Worm (Caenorhabditis elegans): Measurements from ENCODE around the gene Y49F6B.20.

Gene Y49F6B.20

DNA sequence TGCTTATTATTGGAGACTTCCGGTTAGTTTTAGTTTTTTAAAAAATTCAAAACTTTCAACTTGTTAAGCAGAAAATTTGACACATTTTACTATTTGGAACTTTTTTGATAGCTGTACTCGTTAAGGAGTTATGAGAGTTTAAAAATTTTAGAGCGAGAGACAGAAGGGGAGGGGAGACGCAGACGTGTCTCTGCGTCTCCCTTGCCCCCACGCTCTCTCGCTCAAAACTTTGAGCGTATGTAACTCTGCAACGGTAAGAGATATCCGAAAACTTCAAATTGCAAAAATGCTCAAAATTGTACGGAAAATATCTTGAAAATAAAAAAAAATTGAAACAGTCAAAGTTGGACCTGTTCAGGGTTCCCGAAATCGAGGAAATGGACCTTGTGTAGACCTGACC is 45.7 kb upstream of the Y49F6B.20 start:
- TF ChIP-seq lsy-2 (tag; optimal IDR thresholded peaks at IDR 0.05): no peak
- no peak for TF ChIP-seq ceh-82 (tag; optimal IDR thresholded peaks at IDR 0.05)
- TF ChIP-seq sem-4 (tag; optimal IDR thresholded peaks at IDR 0.05): no peak
- no peak for TF ChIP-seq sma-3 (GFP tag; optimal IDR thresholded peaks at IDR 0.05)
- no peak for TF ChIP-seq ZK546.5 (tag; optimal IDR thresholded peaks at IDR 0.05)
- TF ChIP-seq unc-55 (GFP tag; optimal IDR thresholded peaks at IDR 0.05): no peak
- TF ChIP-seq dmd-4 (tag; optimal IDR thresholded peaks at IDR 0.05): no peak
- no peak for TF ChIP-seq unc-39 (tag; optimal IDR thresholded peaks at IDR 0.05)
- TF ChIP-seq ceh-16 (tag; optimal IDR thresholded peaks at IDR 0.05): no peak
- TF ChIP-seq Y55F3AM.14 (GFP tag; optimal IDR thresholded peaks at IDR 0.05): no peak
- TF ChIP-seq nhr-12 (tag; optimal IDR thresholded peaks at IDR 0.05): no peak
- TF ChIP-seq unc-62 (GFP tag; optimal IDR thresholded peaks at IDR 0.05): no peak
- TF ChIP-seq nhr-11 (tag; optimal IDR thresholded peaks at IDR 0.05): no peak
- TF ChIP-seq F13H6.1 (tag; optimal IDR thresholded peaks at IDR 0.05): no peak
- TF ChIP-seq snpc-4 (tag; optimal IDR thresholded peaks at IDR 0.05): no peak
- TF ChIP-seq aly-2 (tag; optimal IDR thresholded peaks at IDR 0.05): no peak
- TF ChIP-seq mab-5 (tag; optimal IDR thresholded peaks at IDR 0.05): no peak
- TF ChIP-seq R02D3.7 (tag; optimal IDR thresholded peaks at IDR 0.05): no peak
- TF ChIP-seq lin-13 (GFP tag; optimal IDR thresholded peaks at IDR 0.05): no peak
- TF ChIP-seq ztf-1 (GFP tag; conservative IDR thresholded peaks at IDR 0.05): no peak

DNA sequence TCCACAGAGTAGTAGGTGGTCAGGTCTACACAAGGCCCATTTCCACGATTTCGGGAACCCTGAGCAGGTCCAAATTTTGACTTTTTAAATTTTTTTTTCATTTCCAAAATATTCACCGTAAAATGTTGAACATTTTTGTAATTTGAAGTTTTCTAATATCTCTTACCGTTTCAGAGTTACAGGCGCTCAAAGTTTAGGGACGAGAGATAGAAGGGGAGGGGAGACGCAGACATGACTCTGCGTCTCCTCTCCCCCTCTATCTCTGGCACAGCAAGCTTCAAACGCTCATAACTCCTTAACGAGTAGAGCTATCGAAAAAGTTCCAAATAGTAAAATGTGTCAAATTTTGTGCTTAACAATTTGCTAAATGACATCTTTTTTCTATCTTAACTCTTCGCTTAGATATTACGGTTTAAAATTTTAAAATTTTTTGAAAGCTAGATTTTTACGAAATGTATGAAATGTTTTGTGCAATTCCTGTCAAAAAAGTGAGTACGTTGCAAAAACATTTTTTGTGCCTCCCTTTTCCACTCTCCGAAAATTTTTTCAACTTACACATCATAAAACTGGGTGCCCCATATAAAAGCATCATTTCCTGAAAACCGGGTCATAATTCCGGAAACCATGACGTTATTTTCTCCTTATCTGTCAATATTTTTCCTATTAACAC is 45.1 kb upstream of the Y49F6B.20 start, which contains the start of the genes Y49F6B.14 and clec-125:
TSS of gene Y49F6B.14 (minus strand) at position 101 of the 670 bp plus-strand sequence.
TSS of gene clec-125 (plus strand) at position 620 of the 670 bp plus-strand sequence.
- TF ChIP-seq F13H6.1 (tag; optimal IDR thresholded peaks at IDR 0.05) (no peak), nhr-25 (tag; optimal IDR thresholded peaks at IDR 0.05) (no peak), ztf-11 (tag; optimal IDR thresholded peaks at IDR 0.05) (no peak), ztf-4 (tag; optimal IDR thresholded peaks at IDR 0.05) (no peak), unc-39 (tag; optimal IDR thresholded peaks at IDR 0.05) (no peak), unc-55 (GFP tag; optimal IDR thresholded peaks at IDR 0.05) (no peak), R02D3.7 (tag; optimal IDR thresholded peaks at IDR 0.05) (no peak), blmp-1 (tag; optimal IDR thresholded peaks at IDR 0.05; ENCODE audit: insufficient read depth) (no peak), Y55F3AM.14 (GFP tag; optimal IDR thresholded peaks at IDR 0.05) (no peak), egl-27 (tag; optimal IDR thresholded peaks at IDR 0.05) (no peak), elt-3 (tag; optimal IDR thresholded peaks at IDR 0.05) (no peak), ZK546.5 (tag; optimal IDR thresholded peaks at IDR 0.05) (no peak), elt-1 (tag; optimal IDR thresholded peaks at IDR 0.05) (no peak), peb-1 (tag; optimal IDR thresholded peaks at IDR 0.05) (no peak), ceh-16 (tag; optimal IDR thresholded peaks at IDR 0.05) (no peak), zag-1 (tag; optimal IDR thresholded peaks at IDR 0.05) (no peak), sem-4 (tag; optimal IDR thresholded peaks at IDR 0.05) (no peak), nhr-12 (tag; optimal IDR thresholded peaks at IDR 0.05) (no peak), mbf-1 (tag; optimal IDR thresholded peaks at IDR 0.05) (no peak)

ce11 chrII:3514631-3515030 is 44.2 kb upstream of the Y49F6B.20 start, which contains the start of gene srz-5:
srz-5 (minus strand) TSS chrII:3514731.
- TF ChIP-seq mdl-1 (tag; optimal IDR thresholded peaks at IDR 0.05) (no peak), lin-39 (tag; optimal IDR thresholded peaks at IDR 0.05) (no peak), C34F6.9 (tag; optimal IDR thresholded peaks at IDR 0.05) (no peak), elt-1 (tag; optimal IDR thresholded peaks at IDR 0.05) (no peak), sma-3 (GFP tag; optimal IDR thresholded peaks at IDR 0.05) (no peak), F13H6.1 (tag; optimal IDR thresholded peaks at IDR 0.05) (no peak), unc-55 (GFP tag; optimal IDR thresholded peaks at IDR 0.05) (no peak)

DNA sequence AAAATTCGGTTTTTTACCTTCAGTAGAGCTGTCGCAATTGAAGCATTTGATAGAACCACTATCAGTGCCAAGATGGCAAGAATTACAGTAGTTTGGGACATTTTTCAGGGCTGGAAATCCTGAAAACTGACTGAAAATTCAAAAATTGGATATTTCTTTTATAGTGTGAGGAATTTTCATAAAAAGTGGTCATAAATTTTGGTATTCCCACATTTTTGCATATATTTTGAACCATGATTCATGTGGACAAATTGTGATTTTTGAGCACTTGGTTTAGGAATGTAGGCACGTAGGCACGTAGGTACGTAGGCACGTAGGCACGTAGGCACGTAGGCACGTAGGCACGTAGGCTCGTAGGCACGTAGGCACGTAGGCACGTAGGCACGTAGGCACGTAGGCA is 41.8 kb upstream of the Y49F6B.20 start, which contains the start of gene Y49F6B.19:
TSS of gene Y49F6B.19 (minus strand) at position 101 of the 400 bp plus-strand sequence.
- TF ChIP-seq F13H6.1 (tag; optimal IDR thresholded peaks at IDR 0.05): no peak
- TF ChIP-seq mdl-1 (tag; optimal IDR thresholded peaks at IDR 0.05): no peak
- no peak for TF ChIP-seq sem-4 (tag; optimal IDR thresholded peaks at IDR 0.05)
- no peak for TF ChIP-seq ama-1 (optimal IDR thresholded peaks at IDR 0.05)
- TF ChIP-seq dmd-4 (tag; optimal IDR thresholded peaks at IDR 0.05): no peak
- TF ChIP-seq elt-3 (tag; optimal IDR thresholded peaks at IDR 0.05): no peak
- TF ChIP-seq nhr-23 (tag; optimal IDR thresholded peaks at IDR 0.05): no peak
- no peak for TF ChIP-seq nhr-237 (tag; optimal IDR thresholded peaks at IDR 0.05)

Data from whole organism, L2 larva.